Fruit fly (Drosophila melanogaster): ENCODE measurements around the gene mRpL12.

- TF ChIP-seq CG12605 (GFP tag; IDR thresholded peaks at IDR 0.05) (no peak), Ets98B (GFP tag; IDR thresholded peaks at IDR 0.05) (no peak), CG13204 (GFP tag; optimal IDR thresholded peaks at IDR 0.05) (no peak), D1 (tag; optimal IDR thresholded peaks at IDR 0.05) (no peak), Pif1B (GFP tag; optimal IDR thresholded peaks at IDR 0.05) (no peak), CG9948 (tag; optimal IDR thresholded peaks at IDR 0.05) (no peak), CG15710 (tag; optimal IDR thresholded peaks at IDR 0.05) (no peak), EcR (GFP tag; optimal IDR thresholded peaks at IDR 0.05) (no peak), CG34367 (tag; optimal IDR thresholded peaks at IDR 0.05) (no peak), fd96Ca (GFP tag; IDR thresholded peaks at IDR 0.05) (no peak), CG10348 (GFP tag; IDR thresholded peaks at IDR 0.05) (no peak)
These were observed 2.5 kb upstream of the mRpL12 start, which contains the start of the genes CG43783 and orb2 for dm6 chr3L:8953962-8954647.

Measured in whole organism, pupa.